Fruit fly (Drosophila melanogaster): ENCODE results near the gene Pgk.

The Pgk gene

DNA sequence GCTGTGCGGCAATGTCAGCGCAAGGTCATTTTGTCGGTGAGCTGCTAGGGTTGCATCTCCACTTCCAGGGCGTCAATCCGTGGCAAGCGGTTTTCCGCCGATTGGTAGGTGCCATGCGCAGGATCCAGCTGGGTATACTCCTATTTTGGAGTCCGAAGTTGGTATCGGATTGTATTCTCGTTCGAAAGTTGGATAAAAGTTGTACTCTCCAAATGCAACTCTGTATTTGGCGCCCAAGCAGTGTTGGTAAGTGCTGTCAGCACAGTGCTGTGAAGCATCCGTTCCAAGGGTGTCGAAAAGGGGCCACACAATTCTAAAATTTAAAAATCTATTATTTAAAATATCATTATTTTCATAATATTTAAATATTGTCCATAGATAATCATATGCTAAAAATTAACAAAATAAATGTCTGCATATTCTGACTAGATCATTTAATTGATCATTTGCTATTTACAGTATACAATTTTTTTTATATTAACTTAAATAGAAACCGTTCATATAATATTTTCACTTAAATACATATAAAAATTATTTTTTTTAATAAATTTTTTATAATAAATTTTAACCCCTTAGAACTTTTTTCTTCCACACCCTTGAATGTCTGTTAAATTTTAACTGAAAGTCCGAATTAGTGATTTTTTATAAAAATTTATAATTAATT is 4.3 kb downstream of the Pgk start (continued):
- TF ChIP-seq CG12942 (GFP tag; optimal IDR thresholded peaks at IDR 0.05) = peak; percentile 84
- TF ChIP-seq CG31224 (GFP tag; IDR thresholded peaks at IDR 0.05) = peak; percentile 80
- peak; percentile 91 for TF ChIP-seq nmo (GFP tag; optimal IDR thresholded peaks at IDR 0.05)
- TF ChIP-seq Deaf1 (tag; optimal IDR thresholded peaks at IDR 0.05) = peak; percentile 76
- TF ChIP-seq CG14860 (GFP tag; IDR thresholded peaks at IDR 0.05; ENCODE audit: partially characterized antibody) = no peak
- peak; percentile 1 for TF ChIP-seq salm (tag; optimal IDR thresholded peaks at IDR 0.05)
- TF ChIP-seq MESR4 (GFP tag; optimal IDR thresholded peaks at IDR 0.05) = peak; percentile 90
- TF ChIP-seq D19B (GFP tag; optimal IDR thresholded peaks at IDR 0.05) = peak; percentile 73
- peak; percentile 79 for TF ChIP-seq cwo (GFP tag; optimal IDR thresholded peaks at IDR 0.05)
- TF ChIP-seq B-H2 (GFP tag; optimal IDR thresholded peaks at IDR 0.05) = peak; percentile 95
- peak; percentile 80 for TF ChIP-seq ase (GFP tag; IDR thresholded peaks at IDR 0.05)
- peak; percentile 89 for TF ChIP-seq CG34422 (GFP tag; IDR thresholded peaks at IDR 0.05)
- TF ChIP-seq CG15269 (tag; optimal IDR thresholded peaks at IDR 0.05) = peak; percentile 90
- TF ChIP-seq CG6813 (GFP tag; optimal IDR thresholded peaks at IDR 0.05) = peak; percentile 59
- TF ChIP-seq Sox102F (GFP tag; optimal IDR thresholded peaks at IDR 0.05) = peak; percentile 75
- TF ChIP-seq gsb (GFP tag; IDR thresholded peaks at IDR 0.05) = peak; percentile 73
- no peak for TF ChIP-seq CG15479 (GFP tag; optimal IDR thresholded peaks at IDR 0.05)
- TF ChIP-seq gem (tag; optimal IDR thresholded peaks at IDR 0.05) = peak; percentile 95
- TF ChIP-seq YL-1 (GFP tag; optimal IDR thresholded peaks at IDR 0.05) = peak; percentile 86
- TF ChIP-seq stwl (tag; optimal IDR thresholded peaks at IDR 0.05) = peak; percentile 94
- peak; percentile 43 for TF ChIP-seq HLHmδ (GFP tag; optimal IDR thresholded peaks at IDR 0.05)
- peak; percentile 79 for TF ChIP-seq Abd-B (GFP tag; optimal IDR thresholded peaks at IDR 0.05)
- peak; percentile 72 for TF ChIP-seq shn (GFP tag; optimal IDR thresholded peaks at IDR 0.05)
- TF ChIP-seq abd-A (tag; optimal IDR thresholded peaks at IDR 0.05) = no peak
- peak in 1 of 2 experiments; percentile 9 for TF ChIP-seq Hr78 (GFP tag; optimal IDR thresholded peaks at IDR 0.05)
- TF ChIP-seq CG5245 (GFP tag; optimal IDR thresholded peaks at IDR 0.05) = peak; percentile 86
- peak; percentile 81 for TF ChIP-seq twi (tag; optimal IDR thresholded peaks at IDR 0.05)
- peak; percentile 89 for TF ChIP-seq sug (tag; optimal IDR thresholded peaks at IDR 0.05)
- no peak for TF ChIP-seq Trl (optimal IDR thresholded peaks at IDR 0.05)
- peak; percentile 81 for TF ChIP-seq Trl (GFP tag; optimal IDR thresholded peaks at IDR 0.05)
- TF ChIP-seq CG9797 (GFP tag; optimal IDR thresholded peaks at IDR 0.05) = peak; percentile 39
- TF ChIP-seq CG13287 (GFP tag; IDR thresholded peaks at IDR 0.05; ENCODE audit: partially characterized antibody) = peak; percentile 73
- peak; percentile 91 for TF ChIP-seq tgo (GFP tag; IDR thresholded peaks at IDR 0.05)
- no peak for TF ChIP-seq tio (GFP tag; optimal IDR thresholded peaks at IDR 0.05)
- peak; percentile 83 for TF ChIP-seq H2.0 (GFP tag; IDR thresholded peaks at IDR 0.05)
- peak; percentile 83 for TF ChIP-seq CG9727 (GFP tag; optimal IDR thresholded peaks at IDR 0.05)
- TF ChIP-seq mld (GFP tag; IDR thresholded peaks at IDR 0.05; ENCODE audit: partially characterized antibody) = no peak
- TF ChIP-seq CG18764 (GFP tag; optimal IDR thresholded peaks at IDR 0.05) = peak; percentile 79
- peak; percentile 73 for TF ChIP-seq CG11398 (GFP tag; optimal IDR thresholded peaks at IDR 0.05)
- TF ChIP-seq yki (optimal IDR thresholded peaks at IDR 0.05) = no peak
- peak; percentile 18 for TF ChIP-seq sima (GFP tag; optimal IDR thresholded peaks at IDR 0.05)
- TF ChIP-seq Hey (tag; optimal IDR thresholded peaks at IDR 0.05) = no peak
- peak; percentile 28 for TF ChIP-seq CG12744 (GFP tag; optimal IDR thresholded peaks at IDR 0.05)
- TF ChIP-seq CG8281 (tag; optimal IDR thresholded peaks at IDR 0.05) = peak; percentile 52
- TF ChIP-seq CG14050 (GFP tag; IDR thresholded peaks at IDR 0.05) = peak; percentile 75; the same call in 2 of the 3 replicates
- TF ChIP-seq dpn (GFP tag; optimal IDR thresholded peaks at IDR 0.05) = peak; percentile 86 to 89
